Fruit fly (Drosophila melanogaster) ovary, adult (tissue): Measurements from ENCODE around the gene CG43658.

ENCODE experiments used
- CG17801 ChIP-seq: fragments of 200-800 bp; optimal IDR thresholded peaks from 2 replicates; lab custom pipeline; 2019; ENCODE audit warnings: missing biosample characterization, mild to moderate bottlenecking, missing genetic modification characterization, moderate library complexity; ENCODE audit not compliant: partially characterized antibody

The CG43658 gene

dm6 chrX:17578869-17579781, 18.1 kb upstream of the CG43658 start, which contains the start of gene Ankle2:
Gene Ankle2, minus strand, starts transcription at chrX:17579229.
- peak; percentile 24 for TF ChIP-seq CG17801

- TF ChIP-seq CG17801 = no peak
Observed at dm6 chrX:17578124-17578523, 17.1 kb upstream of the CG43658 start.

- no peak for TF ChIP-seq CG17801
Observed at dm6 chrX:17577356-17577755, 16.4 kb upstream of the CG43658 start.

- no peak for TF ChIP-seq CG17801
Observed at dm6 chrX:17576606-17577005, 15.6 kb upstream of the CG43658 start.

dm6 chrX:17575846-17576245, 14.9 kb upstream of the CG43658 start:
- no peak for TF ChIP-seq CG17801

- no peak for TF ChIP-seq CG17801
Observed at dm6 chrX:17570912-17571609, 10.1 kb upstream of the CG43658 start.

dm6 chrX:17569128-17569527, 8.1 kb upstream of the CG43658 start, which contains the start of gene ppk23:
Gene ppk23, minus strand, starts transcription at chrX:17569228.
- TF ChIP-seq CG17801 = no peak

dm6 chrX:17566128-17566527, 5.1 kb upstream of the CG43658 start:
- TF ChIP-seq CG17801 = no peak

- no peak for TF ChIP-seq CG17801
Observed at dm6 chrX:17562585-17562984, 1.6 kb upstream of the CG43658 start.

dm6 chrX:17561943-17562313, 948 bp upstream of the CG43658 start:
- TF ChIP-seq CG17801 = no peak

dm6 chrX:17558708-17559107, 2.3 kb downstream of the CG43658 start:
- TF ChIP-seq CG17801 = no peak

dm6 chrX:17555139-17555538, 5.8 kb downstream of the CG43658 start:
- TF ChIP-seq CG17801 = no peak

- no peak for TF ChIP-seq CG17801
Observed at dm6 chrX:17550957-17551356, 10.0 kb downstream of the CG43658 start.

dm6 chrX:17550307-17550706, 10.7 kb downstream of the CG43658 start:
- TF ChIP-seq CG17801 = no peak

dm6 chrX:17545580-17545979, 15.4 kb downstream of the CG43658 start:
- no peak for TF ChIP-seq CG17801

- TF ChIP-seq CG17801 = no peak
Observed at dm6 chrX:17544409-17544808, 16.6 kb downstream of the CG43658 start.

dm6 chrX:17543324-17543723, 17.7 kb downstream of the CG43658 start:
- no peak for TF ChIP-seq CG17801

- no peak for TF ChIP-seq CG17801
Observed at dm6 chrX:17542729-17543128, 18.3 kb downstream of the CG43658 start.
